Worm (Caenorhabditis elegans) whole organism, young adult: ENCODE data around the gene C02D5.4.
A peak's percentile ranks its signal among the peaks of the same experiment; 100 is the strongest.

Source experiments
- C06A6.2 ChIP-seq: fragments of 200-800 bp; sonication (Bioruptor generic); conservative IDR thresholded peaks from 2 replicates; pipeline ENCODE4 v1.3.6; 2022; ENCODE audit warnings: missing genetic modification characterization, missing compliant biosample characterization
- F23B12.7 ChIP-seq: sonication (generic microtip); optimal IDR thresholded peaks from 2 replicates; lab custom pipeline; 2017; ENCODE audit warnings: missing genetic modification characterization, mild to moderate bottlenecking, missing compliant biosample characterization, antibody characterized with exemption, moderate library complexity; ENCODE audit not compliant: insufficient read depth
- F37B4.10 ChIP-seq: fragments of 200-800 bp; sonication (Bioruptor generic); IDR thresholded peaks from 2 replicates; pipeline ENCODE4 v1.3.6; 2022; ENCODE audit warnings: missing genetic modification characterization, missing compliant biosample characterization
- F39B2.1 ChIP-seq: fragments of 200-800 bp; sonication (Bioruptor generic); IDR thresholded peaks from 2 replicates; pipeline ENCODE4 v1.3.6; 2022; ENCODE audit warnings: missing genetic modification reagents, missing genetic modification characterization, missing compliant biosample characterization
- F52B5.7 ChIP-seq: sonication (generic microtip); optimal IDR thresholded peaks from 2 replicates; lab custom pipeline; 2016; ENCODE audit warnings: mild to moderate bottlenecking, missing genetic modification characterization, missing compliant biosample characterization
- F57C9.4 ChIP-seq: sonication (generic microtip); optimal IDR thresholded peaks from 2 replicates; lab custom pipeline; 2017; ENCODE audit warnings: mild to moderate bottlenecking, missing genetic modification characterization, missing compliant biosample characterization
- T07F8.4 ChIP-seq: sonication (generic microtip); optimal IDR thresholded peaks from 2 replicates; lab custom pipeline; 2016; ENCODE audit warnings: mild to moderate bottlenecking, missing genetic modification characterization, moderate library complexity, missing compliant biosample characterization
- ama-1 ChIP-seq, 3 experiments: fragments of 150-350 bp in 1 of 3; sonication (generic microtip) in 2 of 3; optimal IDR thresholded peaks; 2 replicates each; lab custom pipeline; 2014 to 2018; ENCODE audit warnings: missing biosample characterization in 2 of 3, missing genetic modification characterization in 2 of 3, missing genetic modification reagents in 2 of 3
- aptf-2 ChIP-seq: fragments of 200-800 bp; sonication (Bioruptor generic); conservative IDR thresholded peaks from 2 replicates; pipeline ENCODE4 v1.3.6; 2022; ENCODE audit warnings: missing genetic modification reagents, missing genetic modification characterization, missing compliant biosample characterization
- aptf-3 ChIP-seq: fragments of 200-800 bp; sonication (Bioruptor generic); IDR thresholded peaks from 2 replicates; pipeline ENCODE4 v1.3.6; 2022; ENCODE audit warnings: missing genetic modification characterization, missing compliant biosample characterization
- athp-1 ChIP-seq: sonication (generic microtip); optimal IDR thresholded peaks from 2 replicates; lab custom pipeline; 2017; ENCODE audit warnings: mild to moderate bottlenecking, missing genetic modification characterization, missing compliant biosample characterization
- attf-3 ChIP-seq: fragments of 200-800 bp; sonication (Bioruptor generic); conservative IDR thresholded peaks from 2 replicates; pipeline ENCODE4 v1.3.6; 2022; ENCODE audit warnings: missing genetic modification reagents, missing genetic modification characterization, missing compliant biosample characterization
- attf-5 ChIP-seq: fragments of 200-800 bp; sonication (Bioruptor generic); optimal IDR thresholded peaks from 2 replicates; lab custom pipeline; 2018; ENCODE audit warnings: mild to moderate bottlenecking, missing genetic modification characterization, missing compliant biosample characterization
- bed-2 ChIP-seq: fragments of 200-800 bp; sonication (Bioruptor generic); IDR thresholded peaks from 2 replicates; pipeline ENCODE4 v1.3.6; 2022; ENCODE audit warnings: missing genetic modification reagents, missing genetic modification characterization, missing compliant biosample characterization
- cebp-1 ChIP-seq, 2 experiments: fragments of 200-800 bp in 1 of 2; sonication (Bioruptor generic) in 1 of 2; sonication (generic microtip) in 1 of 2; IDR thresholded peaks in 1 of 2; optimal IDR thresholded peaks in 1 of 2; 2 replicates each; pipeline versions ENCODE4 v1.3.6 to Lab custom; 2017 to 2022; ENCODE audit warnings: missing compliant biosample characterization in 2 of 2, missing genetic modification characterization in 2 of 2, mild to moderate bottlenecking in 1 of 2, missing genetic modification reagents in 1 of 2, moderate library complexity in 1 of 2
- die-1 ChIP-seq: sonication (generic microtip); optimal IDR thresholded peaks from 2 replicates; lab custom pipeline; 2016; ENCODE audit warnings: missing genotype, mild to moderate bottlenecking, missing genetic modification characterization, missing compliant biosample characterization
- ekl-4 ChIP-seq: fragments of 200-800 bp; sonication (Bioruptor generic); IDR thresholded peaks from 2 replicates; pipeline ENCODE4 v1.3.6; 2022; ENCODE audit warnings: missing genetic modification reagents, missing genetic modification characterization, missing compliant biosample characterization
- ets-4 ChIP-seq: fragments of 200-800 bp; sonication (Bioruptor generic); optimal IDR thresholded peaks from 2 replicates; lab custom pipeline; 2018; ENCODE audit warnings: mild to moderate bottlenecking, missing genetic modification characterization, missing compliant biosample characterization
- gei-17 ChIP-seq: fragments of 200-800 bp; sonication (Bioruptor generic); optimal IDR thresholded peaks from 2 replicates; lab custom pipeline; 2018; ENCODE audit warnings: mild to moderate bottlenecking, missing genetic modification characterization, missing compliant biosample characterization
- hmg-1.2 ChIP-seq: fragments of 200-800 bp; sonication (Bioruptor generic); IDR thresholded peaks from 2 replicates; pipeline ENCODE4 v1.3.6; 2022; ENCODE audit warnings: missing genetic modification reagents, missing genetic modification characterization, missing compliant biosample characterization
- hrde-1 ChIP-seq: sonication (generic microtip); optimal IDR thresholded peaks from 2 replicates; lab custom pipeline; 2016; ENCODE audit warnings: missing genetic modification characterization, mild to moderate bottlenecking, missing compliant biosample characterization, moderate library complexity, missing genotype, missing genetic modification reagents, borderline replicate concordance
- hsf-1 ChIP-seq: fragments of 200-800 bp; sonication (Bioruptor generic); IDR thresholded peaks from 2 replicates; pipeline ENCODE4 v1.3.6; 2022; ENCODE audit warnings: missing genetic modification reagents, missing genetic modification characterization, missing compliant biosample characterization
- lin-26 ChIP-seq: fragments of 200-800 bp; sonication (Bioruptor generic); IDR thresholded peaks from 2 replicates; pipeline ENCODE4 v1.3.6; 2022; ENCODE audit warnings: missing genetic modification reagents, missing genetic modification characterization, missing compliant biosample characterization
- lsl-1 ChIP-seq: fragments of 200-800 bp; sonication (Bioruptor generic); optimal IDR thresholded peaks from 2 replicates; lab custom pipeline; 2018; ENCODE audit warnings: mild to moderate bottlenecking, missing genetic modification characterization, moderate library complexity, missing compliant biosample characterization
- madf-10 ChIP-seq: sonication (generic microtip); optimal IDR thresholded peaks from 2 replicates; lab custom pipeline; 2016; ENCODE audit warnings: mild to moderate bottlenecking, missing genetic modification characterization, missing compliant biosample characterization
- madf-6 ChIP-seq: fragments of 200-800 bp; sonication (Bioruptor generic); IDR thresholded peaks from 2 replicates; pipeline ENCODE4 v1.3.6; 2022; ENCODE audit warnings: missing genetic modification reagents, missing genetic modification characterization, missing compliant biosample characterization
- mel-28 ChIP-seq: sonication (generic microtip); optimal IDR thresholded peaks from 2 replicates; lab custom pipeline; 2016; ENCODE audit warnings: borderline replicate concordance, mild to moderate bottlenecking, missing genetic modification characterization, missing compliant biosample characterization
- mxl-1 ChIP-seq: sonication (generic microtip); optimal IDR thresholded peaks from 2 replicates; lab custom pipeline; 2016; ENCODE audit warnings: missing genetic modification characterization, missing compliant biosample characterization
- nhr-120 ChIP-seq: fragments of 200-800 bp; sonication (Bioruptor generic); IDR thresholded peaks from 2 replicates; pipeline ENCODE4 v1.3.6; 2022; ENCODE audit warnings: missing genetic modification characterization, missing compliant biosample characterization
- nhr-80 ChIP-seq: sonication (generic microtip); optimal IDR thresholded peaks from 2 replicates; lab custom pipeline; 2016; ENCODE audit warnings: missing genetic modification characterization, missing compliant biosample characterization
- rcor-1 ChIP-seq: fragments of 200-800 bp; sonication (Bioruptor generic); IDR thresholded peaks from 2 replicates; pipeline ENCODE4 v1.3.6; 2022; ENCODE audit warnings: missing genetic modification reagents, missing genetic modification characterization, missing compliant biosample characterization
- rec-8 ChIP-seq, 2 experiments: sonication (generic microtip); optimal IDR thresholded peaks; 2 replicates each; lab custom pipeline; 2016; ENCODE audit warnings: mild to moderate bottlenecking in 2 of 2, missing genetic modification characterization in 2 of 2, missing genetic modification reagents in 2 of 2, missing genotype in 2 of 2, missing biosample characterization in 1 of 2, missing compliant biosample characterization in 1 of 2, moderate library complexity in 1 of 2
- snpc-1.1 ChIP-seq: sonication (generic microtip); optimal IDR thresholded peaks from 2 replicates; lab custom pipeline; 2017; ENCODE audit warnings: missing genetic modification characterization, mild to moderate bottlenecking, missing compliant biosample characterization, antibody characterized with exemption, moderate library complexity, missing genotype, missing genetic modification reagents; ENCODE audit not compliant: insufficient read depth
- snpc-4 ChIP-seq, 5 experiments: fragments of 150-350 bp in 1 of 5; sonication (generic microtip) in 4 of 5; optimal IDR thresholded peaks; 2 replicates each; lab custom pipeline; 2014 to 2018; ENCODE audit warnings: missing genetic modification characterization in 5 of 5, missing biosample characterization in 3 of 5, antibody characterized with exemption in 2 of 5, mild to moderate bottlenecking in 2 of 5, missing compliant biosample characterization in 2 of 5, missing genotype in 2 of 5, moderate library complexity in 2 of 5, missing genetic modification reagents in 1 of 5
- tlf-1 ChIP-seq: fragments of 200-800 bp; sonication (Bioruptor generic); optimal IDR thresholded peaks from 2 replicates; lab custom pipeline; 2018; ENCODE audit warnings: mild to moderate bottlenecking, missing genetic modification characterization, missing compliant biosample characterization
- ztf-18 ChIP-seq: sonication (generic microtip); optimal IDR thresholded peaks from 2 replicates; lab custom pipeline; 2016; ENCODE audit warnings: missing genotype, mild to moderate bottlenecking, missing genetic modification characterization, missing compliant biosample characterization
- ztf-28 ChIP-seq: fragments of 200-800 bp; sonication (Bioruptor generic); IDR thresholded peaks from 2 replicates; pipeline ENCODE4 v1.3.6; 2022; ENCODE audit warnings: missing genetic modification reagents, missing genetic modification characterization, missing compliant biosample characterization

The C02D5.4 gene

ce11 chrIII:8555682-8556081 lies 3.7 kb downstream of the C02D5.4 start:
- no peak for TF ChIP-seq tlf-1 (GFP tag; lab: Kevin White, UChicago)
- TF ChIP-seq F37B4.10 (GFP tag; lab: Robert Waterston, UW), result no peak
- TF ChIP-seq attf-3, result no peak
- no peak for TF ChIP-seq F39B2.1 (GFP tag; lab: Robert Waterston, UW)
- no peak for TF ChIP-seq F23B12.7 (tag; lab: Kevin White, UChicago)
- no peak for TF ChIP-seq madf-10 (tag; lab: Kevin White, UChicago)
- no peak for TF ChIP-seq mel-28 (tag; lab: Kevin White, UChicago)
- no peak for TF ChIP-seq cebp-1 (GFP tag; IDR thresholded peaks at IDR 0.05; lab: Robert Waterston, UW)
- TF ChIP-seq cebp-1 (tag; optimal IDR thresholded peaks at IDR 0.05; lab: Kevin White, UChicago), result no peak

DNA sequence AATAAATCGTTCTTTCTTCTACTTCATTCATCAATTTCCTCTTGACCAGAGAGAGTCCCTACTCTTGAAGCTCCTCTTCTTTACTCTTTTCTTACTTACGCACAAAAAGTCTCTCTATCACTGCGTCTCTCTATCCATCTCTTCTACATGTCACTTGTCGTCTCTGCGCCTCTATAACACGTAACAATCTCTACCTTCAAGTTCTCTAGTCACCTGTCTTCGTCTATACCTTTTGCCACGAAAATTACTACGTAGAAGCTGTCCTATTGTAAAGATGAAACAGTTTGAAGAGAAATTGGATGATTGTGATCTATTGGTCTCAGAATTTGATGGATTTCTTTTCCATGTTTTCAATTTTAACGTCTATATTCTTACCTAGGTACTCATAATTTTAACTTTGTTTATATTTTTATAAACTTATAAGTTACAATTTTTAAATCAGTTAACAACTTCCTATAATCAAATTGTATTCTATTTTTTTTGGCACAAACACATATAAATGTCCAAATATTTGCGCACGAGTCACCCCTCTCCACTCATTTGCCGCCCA lies 4.9 kb downstream of the C02D5.4 start, which contains the start of gene C02D5.2:
TSS of gene C02D5.2 (plus strand) at position 500 of the 550 bp plus-strand sequence.
- no peak for TF ChIP-seq mxl-1 (tag; lab: Kevin White, UChicago)
- TF ChIP-seq hmg-1.2, result peak; percentile 78; the same call in 1 of the 2 replicates
- no peak for TF ChIP-seq hsf-1 (GFP tag; lab: Robert Waterston, UW)
- no peak for TF ChIP-seq ama-1 (optimal IDR thresholded peaks at IDR 0.05; lab: Kevin White, UChicago)
- no peak for TF ChIP-seq ama-1 (GFP tag; optimal IDR thresholded peaks at IDR 0.05; lab: Kevin White, UChicago)
- TF ChIP-seq nhr-80, result peak; percentile 1
- TF ChIP-seq, all 124 proteins: peak for 2

DNA sequence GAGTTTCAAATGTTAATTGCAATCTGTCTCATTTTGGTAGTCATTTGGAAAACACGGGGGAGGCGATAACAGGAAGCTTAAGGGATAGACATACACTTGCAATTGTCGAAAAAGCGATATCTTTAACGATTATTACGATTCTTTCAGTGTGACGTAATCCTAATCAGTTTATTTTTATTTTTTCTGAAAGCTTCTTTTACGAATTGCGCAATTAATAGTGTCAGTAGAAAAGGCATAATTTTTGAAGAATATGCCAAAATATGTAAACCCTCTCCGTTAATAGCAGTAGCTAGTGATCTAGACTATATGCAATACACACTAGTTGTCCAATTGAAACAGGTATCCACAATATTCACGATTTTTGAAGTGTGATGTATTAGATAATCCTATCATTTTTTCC lies 8.4 kb downstream of the C02D5.4 start:
- no peak for TF ChIP-seq gei-17 (GFP tag; lab: Kevin White, UChicago)
- TF ChIP-seq rcor-1 (GFP tag; lab: Robert Waterston, UW), result no peak
- TF ChIP-seq madf-6, result no peak
- no peak for TF ChIP-seq F52B5.7 (tag; lab: Kevin White, UChicago)
- TF ChIP-seq T07F8.4, result no peak
- no peak for TF ChIP-seq die-1 (tag; lab: Kevin White, UChicago)
- no peak for TF ChIP-seq nhr-120
- TF ChIP-seq aptf-2 (GFP tag; lab: Robert Waterston, UW), result no peak
- TF ChIP-seq, all 124 proteins: peak for 0

DNA sequence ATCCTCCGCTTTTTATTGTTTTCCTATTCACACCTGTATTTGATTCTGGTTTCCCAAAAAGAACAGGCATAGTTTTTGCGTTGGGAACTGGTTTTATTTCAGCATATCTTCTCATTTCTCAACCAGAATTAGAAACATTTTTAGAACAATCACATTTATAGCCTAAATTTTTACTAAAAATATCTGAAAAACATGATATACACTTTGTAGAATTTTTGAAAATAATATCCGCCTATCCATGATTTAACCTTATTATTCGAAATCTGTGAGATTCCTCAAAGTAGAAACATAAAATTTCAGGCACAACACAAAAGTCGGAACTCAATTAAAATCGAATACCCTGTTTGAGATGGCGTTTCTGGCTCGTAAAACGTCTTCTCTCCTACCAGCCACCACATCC lies 8.9 kb downstream of the C02D5.4 start, which contains the start of gene acdh-6:
TSS of gene acdh-6 (plus strand) at position 301 of the 400 bp plus-strand sequence.
- TF ChIP-seq lin-26 (GFP tag; lab: Robert Waterston, UW) (no peak), ztf-18 (tag; lab: Kevin White, UChicago) (no peak), T07F8.4 (no peak), F57C9.4 (tag; lab: Kevin White, UChicago) (no peak), snpc-1.1 (tag; lab: Kevin White, UChicago) (no peak), C06A6.2 (no peak), bed-2 (GFP tag; lab: Robert Waterston, UW) (no peak)

ce11 chrIII:8564372-8564771 lies 12.4 kb downstream of the C02D5.4 start:
- no peak for TF ChIP-seq ztf-28
- no peak for TF ChIP-seq mxl-1 (tag; lab: Kevin White, UChicago)
- no peak for TF ChIP-seq athp-1 (tag; lab: Kevin White, UChicago)
- TF ChIP-seq attf-5 (GFP tag; lab: Kevin White, UChicago), result no peak
- no peak for TF ChIP-seq snpc-4 (GFP tag; optimal IDR thresholded peaks at IDR 0.05; lab: Kevin White, UChicago)
- no peak for TF ChIP-seq snpc-4 (tag; optimal IDR thresholded peaks at IDR 0.05; lab: Kevin White, UChicago)
- no peak for TF ChIP-seq hrde-1
- TF ChIP-seq ekl-4 (GFP tag; lab: Robert Waterston, UW), result no peak
- TF ChIP-seq aptf-3 (GFP tag; lab: Robert Waterston, UW), result no peak
- no peak for TF ChIP-seq F39B2.1 (GFP tag; lab: Robert Waterston, UW)
- TF ChIP-seq rec-8 (tag; optimal IDR thresholded peaks at IDR 0.05; lab: Kevin White, UChicago), result no peak
- TF ChIP-seq lsl-1, result no peak
- no peak for TF ChIP-seq ets-4
